Fruit fly (Drosophila melanogaster) whole organism, prepupa: ENCODE data around the gene tos.

Source experiments
- Blimp-1 ChIP-seq: fragments of 200-800 bp; sonication (Bioruptor generic); optimal IDR thresholded peaks from 3 replicates; lab custom pipeline; 2017; ENCODE audit warnings: missing biosample characterization, missing genetic modification characterization, mild to moderate bottlenecking, moderate library complexity, missing genetic modification reagents
- CG11762 ChIP-seq: fragments of 200-800 bp; sonication (Bioruptor generic); optimal IDR thresholded peaks from 3 replicates; lab custom pipeline; 2016; ENCODE audit warnings: missing biosample characterization, missing genetic modification characterization; ENCODE audit not compliant: insufficient read depth
- CG11902 ChIP-seq: fragments of 200-800 bp; sonication (Bioruptor generic); optimal IDR thresholded peaks from 3 replicates; lab custom pipeline; 2016; ENCODE audit warnings: missing biosample characterization, missing genetic modification characterization
- CG15336 ChIP-seq: fragments of 200-800 bp; sonication (Bioruptor generic); IDR thresholded peaks from 2 replicates; pipeline ENCODE4 v1.3.6; 2022; ENCODE audit warnings: missing biosample characterization, missing genetic modification characterization
- CG3032 ChIP-seq: fragments of 200-800 bp; optimal IDR thresholded peaks from 2 replicates; lab custom pipeline; 2019; ENCODE audit warnings: missing biosample characterization, mild to moderate bottlenecking, missing genetic modification characterization, moderate library complexity
- CG31627 ChIP-seq: fragments of 200-800 bp; sonication (Bioruptor generic); optimal IDR thresholded peaks from 3 replicates; lab custom pipeline; 2016; ENCODE audit warnings: missing biosample characterization, missing genetic modification characterization
- CG32006 ChIP-seq: fragments of 200-800 bp; sonication (Bioruptor generic); optimal IDR thresholded peaks from 3 replicates; lab custom pipeline; 2017; ENCODE audit warnings: missing biosample characterization, mild to moderate bottlenecking, missing genetic modification characterization
- CG8119 ChIP-seq: fragments of 200-800 bp; sonication (Bioruptor generic); IDR thresholded peaks from 3 replicates; pipeline ENCODE4 v1.3.6; 2022; ENCODE audit warnings: missing biosample characterization, missing genetic modification characterization
- CG8632 ChIP-seq: fragments of 200-800 bp; sonication (Bioruptor generic); optimal IDR thresholded peaks from 3 replicates; lab custom pipeline; 2016; ENCODE audit warnings: missing biosample characterization, missing genetic modification characterization
- Ets21C ChIP-seq: fragments of 200-800 bp; sonication (Bioruptor generic); optimal IDR thresholded peaks from 3 replicates; lab custom pipeline; 2016; ENCODE audit warnings: missing biosample characterization, missing genetic modification characterization
- Lpt ChIP-seq: fragments of 200-800 bp; sonication (Bioruptor generic); optimal IDR thresholded peaks from 3 replicates; lab custom pipeline; 2016; ENCODE audit warnings: missing biosample characterization, missing genetic modification characterization
- Sox15 ChIP-seq: fragments of 200-800 bp; sonication (Bioruptor generic); optimal IDR thresholded peaks from 3 replicates; lab custom pipeline; 2016; ENCODE audit warnings: missing biosample characterization, missing genetic modification characterization
- spab ChIP-seq: fragments of 200-800 bp; sonication (Bioruptor generic); optimal IDR thresholded peaks from 2 replicates; lab custom pipeline; 2017; ENCODE audit warnings: missing biosample characterization, mild to moderate bottlenecking, missing genetic modification characterization, missing genetic modification reagents
- ss ChIP-seq, 2 experiments: fragments of 200-800 bp; sonication (Bioruptor generic); optimal IDR thresholded peaks; 2 replicates in 1 of 2; 3 replicates in 1 of 2; lab custom pipeline; 2017 to 2018; ENCODE audit warnings: mild to moderate bottlenecking in 2 of 2, missing biosample characterization in 2 of 2, missing genetic modification characterization in 2 of 2, moderate library complexity in 1 of 2

DNA sequence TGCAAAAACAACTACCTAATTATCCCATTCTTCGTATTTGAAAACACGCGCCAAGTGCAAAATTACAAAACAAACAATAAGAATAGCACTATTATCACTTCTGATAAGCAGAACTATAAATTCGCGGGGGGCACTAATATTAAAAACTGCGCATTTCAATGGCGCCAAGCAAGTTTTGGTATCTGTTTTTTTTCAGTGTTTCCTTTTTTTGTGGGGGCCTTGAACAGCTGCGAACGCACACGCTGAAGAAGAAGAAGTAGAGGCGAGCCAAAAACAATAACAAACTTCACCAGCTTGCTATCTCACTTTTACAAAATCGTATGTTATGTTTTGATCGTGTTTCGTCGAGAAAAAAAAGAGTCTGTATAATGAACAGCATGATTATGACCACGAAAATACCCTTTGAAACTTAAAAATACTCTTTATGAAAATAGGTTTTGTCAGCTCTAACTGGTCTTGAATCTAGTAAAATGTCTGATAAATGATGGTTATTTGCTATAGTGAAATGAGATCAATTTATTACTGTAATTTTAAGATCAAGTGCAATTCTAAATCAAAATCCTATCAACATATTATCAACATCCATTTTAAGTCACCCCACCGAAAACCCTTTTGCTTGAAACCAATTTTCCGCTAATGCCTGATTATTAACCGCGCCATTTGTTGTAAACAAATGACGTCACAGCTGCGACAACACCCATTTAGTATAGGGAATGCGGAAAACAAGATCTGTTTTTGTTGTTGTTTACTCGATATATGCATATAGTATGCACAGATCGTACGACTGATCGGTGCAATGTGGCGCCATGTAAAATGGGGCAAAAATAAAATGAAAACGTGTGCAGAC is 12.2 kb upstream of the tos start:
- TF ChIP-seq CG3032 (tag; lab: Kevin White, UChicago) (no peak), CG32006 (GFP tag; lab: Kevin White, UChicago) (peak; percentile 56), CG11902 (GFP tag; lab: Kevin White, UChicago) (no peak), Lpt (GFP tag; lab: Kevin White, UChicago) (no peak), ss (GFP tag; optimal IDR thresholded peaks at IDR 0.05; lab: Kevin White, UChicago) (no peak), CG31627 (GFP tag; lab: Kevin White, UChicago) (peak; percentile 68), Sox15 (peak; percentile 11), CG15336 (peak; percentile 56; the same call in 1 of the 2 replicates), spab (GFP tag; lab: Kevin White, UChicago) (no peak), Blimp-1 (no peak), CG8119 (peak; percentile 36; the same call in 1 of the 3 replicates), Ets21C (GFP tag; lab: Kevin White, UChicago) (peak; percentile 19), CG11762 (GFP tag; lab: Kevin White, UChicago) (peak; percentile 27), CG8632 (GFP tag; lab: Kevin White, UChicago) (peak; percentile 42)
